Worm (Caenorhabditis elegans) whole organism, young adult: ENCODE measurements around the gene C36C5.15.

Experiments used
- D2030.7 ChIP-seq: fragments of 200-800 bp; sonication (Bioruptor generic); IDR thresholded peaks from 2 replicates; pipeline ENCODE4 v1.3.6; 2022; ENCODE audit warnings: missing genetic modification reagents, missing genetic modification characterization, missing compliant biosample characterization
- F10E7.11 ChIP-seq: sonication (generic microtip); optimal IDR thresholded peaks from 2 replicates; lab custom pipeline; 2017; ENCODE audit warnings: mild to moderate bottlenecking, missing genetic modification characterization, moderate library complexity, missing compliant biosample characterization
- F23B12.7 ChIP-seq: sonication (generic microtip); optimal IDR thresholded peaks from 2 replicates; lab custom pipeline; 2017; ENCODE audit warnings: missing genetic modification characterization, mild to moderate bottlenecking, missing compliant biosample characterization, antibody characterized with exemption, moderate library complexity; ENCODE audit not compliant: insufficient read depth
- F37B4.10 ChIP-seq: fragments of 200-800 bp; sonication (Bioruptor generic); IDR thresholded peaks from 2 replicates; pipeline ENCODE4 v1.3.6; 2022; ENCODE audit warnings: missing genetic modification characterization, missing compliant biosample characterization
- F52B5.7 ChIP-seq: sonication (generic microtip); optimal IDR thresholded peaks from 2 replicates; lab custom pipeline; 2016; ENCODE audit warnings: mild to moderate bottlenecking, missing genetic modification characterization, missing compliant biosample characterization
- F57A8.1 ChIP-seq: fragments of 200-800 bp; sonication (Bioruptor generic); optimal IDR thresholded peaks from 2 replicates; lab custom pipeline; 2018; ENCODE audit warnings: mild to moderate bottlenecking, missing genetic modification characterization, moderate library complexity, missing compliant biosample characterization
- K11D2.4 ChIP-seq: fragments of 200-800 bp; sonication (Bioruptor generic); IDR thresholded peaks from 2 replicates; pipeline ENCODE4 v1.3.6; 2022; ENCODE audit warnings: missing genetic modification reagents, missing genetic modification characterization, missing compliant biosample characterization
- T07F8.4 ChIP-seq: sonication (generic microtip); optimal IDR thresholded peaks from 2 replicates; lab custom pipeline; 2016; ENCODE audit warnings: mild to moderate bottlenecking, missing genetic modification characterization, moderate library complexity, missing compliant biosample characterization
- Y53G8AR.9 ChIP-seq: fragments of 200-800 bp; sonication (Bioruptor generic); conservative IDR thresholded peaks from 2 replicates; pipeline ENCODE4 v1.3.6; 2022; ENCODE audit warnings: missing genetic modification reagents, missing genetic modification characterization, missing compliant biosample characterization
- aptf-2 ChIP-seq: fragments of 200-800 bp; sonication (Bioruptor generic); conservative IDR thresholded peaks from 2 replicates; pipeline ENCODE4 v1.3.6; 2022; ENCODE audit warnings: missing genetic modification reagents, missing genetic modification characterization, missing compliant biosample characterization
- aptf-3 ChIP-seq: fragments of 200-800 bp; sonication (Bioruptor generic); IDR thresholded peaks from 2 replicates; pipeline ENCODE4 v1.3.6; 2022; ENCODE audit warnings: missing genetic modification characterization, missing compliant biosample characterization
- atf-7 ChIP-seq: sonication (generic microtip); optimal IDR thresholded peaks from 2 replicates; lab custom pipeline; 2017; ENCODE audit warnings: mild to moderate bottlenecking, missing genetic modification characterization, missing compliant biosample characterization
- attf-6 ChIP-seq: fragments of 200-800 bp; sonication (Bioruptor generic); IDR thresholded peaks from 2 replicates; pipeline ENCODE4 v1.3.6; 2022; ENCODE audit warnings: missing genetic modification reagents, missing genetic modification characterization, missing compliant biosample characterization
- bed-1 ChIP-seq: fragments of 200-800 bp; sonication (Bioruptor generic); IDR thresholded peaks from 2 replicates; pipeline ENCODE4 v1.3.6; 2022; ENCODE audit warnings: missing genetic modification reagents, missing genetic modification characterization, missing compliant biosample characterization
- bed-2 ChIP-seq: fragments of 200-800 bp; sonication (Bioruptor generic); IDR thresholded peaks from 2 replicates; pipeline ENCODE4 v1.3.6; 2022; ENCODE audit warnings: missing genetic modification reagents, missing genetic modification characterization, missing compliant biosample characterization
- ceh-79 ChIP-seq: sonication (generic microtip); optimal IDR thresholded peaks from 2 replicates; lab custom pipeline; 2017; ENCODE audit warnings: mild to moderate bottlenecking, missing genetic modification characterization, missing compliant biosample characterization
- ceh-91 ChIP-seq: fragments of 200-800 bp; sonication (Bioruptor generic); IDR thresholded peaks from 2 replicates; pipeline ENCODE4 v1.3.6; 2022; ENCODE audit warnings: missing genetic modification reagents, missing genetic modification characterization, missing compliant biosample characterization
- chd-7 ChIP-seq: sonication (generic microtip); optimal IDR thresholded peaks from 2 replicates; lab custom pipeline; 2016; ENCODE audit warnings: mild to moderate bottlenecking, missing genetic modification characterization, moderate library complexity, missing compliant biosample characterization
- dox-1 ChIP-seq: fragments of 200-800 bp; sonication (Bioruptor generic); IDR thresholded peaks from 2 replicates; pipeline ENCODE4 v1.3.6; 2022; ENCODE audit warnings: missing genetic modification reagents, missing genetic modification characterization, missing compliant biosample characterization
- dpff-1 ChIP-seq: sonication (generic microtip); optimal IDR thresholded peaks from 2 replicates; lab custom pipeline; 2017; ENCODE audit warnings: mild to moderate bottlenecking, missing genetic modification characterization, missing compliant biosample characterization
- egl-44 ChIP-seq: fragments of 200-800 bp; sonication (Bioruptor generic); IDR thresholded peaks from 2 replicates; pipeline ENCODE4 v1.3.6; 2022; ENCODE audit warnings: missing genetic modification reagents, missing genetic modification characterization, missing compliant biosample characterization
- egrh-3 ChIP-seq: fragments of 200-800 bp; sonication (Bioruptor generic); IDR thresholded peaks from 2 replicates; pipeline ENCODE4 v1.3.6; 2022; ENCODE audit warnings: missing genetic modification reagents, missing genetic modification characterization, missing compliant biosample characterization
- ets-4 ChIP-seq: fragments of 200-800 bp; sonication (Bioruptor generic); optimal IDR thresholded peaks from 2 replicates; lab custom pipeline; 2018; ENCODE audit warnings: mild to moderate bottlenecking, missing genetic modification characterization, missing compliant biosample characterization
- fkh-3 ChIP-seq: sonication (generic microtip); optimal IDR thresholded peaks from 2 replicates; lab custom pipeline; 2016; ENCODE audit warnings: mild to moderate bottlenecking, missing genetic modification characterization, missing compliant biosample characterization
- gei-17 ChIP-seq: fragments of 200-800 bp; sonication (Bioruptor generic); optimal IDR thresholded peaks from 2 replicates; lab custom pipeline; 2018; ENCODE audit warnings: mild to moderate bottlenecking, missing genetic modification characterization, missing compliant biosample characterization
- hlh-12 ChIP-seq: sonication (generic microtip); optimal IDR thresholded peaks from 2 replicates; lab custom pipeline; 2016; ENCODE audit warnings: missing genetic modification characterization, missing compliant biosample characterization
- hlh-26 ChIP-seq: fragments of 200-800 bp; sonication (Bioruptor generic); conservative IDR thresholded peaks from 2 replicates; pipeline ENCODE4 v1.3.6; 2022; ENCODE audit warnings: missing genetic modification reagents, missing genetic modification characterization, missing compliant biosample characterization
- hmg-20 ChIP-seq: fragments of 200-800 bp; sonication (Bioruptor generic); IDR thresholded peaks from 2 replicates; pipeline ENCODE4 v1.3.6; 2022; ENCODE audit warnings: missing genetic modification reagents, missing genetic modification characterization, missing compliant biosample characterization
- let-607 ChIP-seq, 2 experiments: fragments of 200-800 bp in 1 of 2; sonication (Bioruptor generic) in 1 of 2; sonication (generic microtip) in 1 of 2; optimal IDR thresholded peaks; 2 replicates each; lab custom pipeline; 2016 to 2018; ENCODE audit warnings: mild to moderate bottlenecking in 2 of 2, missing compliant biosample characterization in 2 of 2, missing genetic modification characterization in 2 of 2, moderate library complexity in 2 of 2, missing genotype in 1 of 2
- lin-35 ChIP-seq, 3 experiments: fragments of 150-350 bp in 2 of 3; sonication (generic microtip) in 1 of 3; optimal IDR thresholded peaks; 2 replicates each; lab custom pipeline; 2014 to 2018; ENCODE audit warnings: missing biosample characterization in 3 of 3, missing genetic modification characterization in 3 of 3, missing genetic modification reagents in 3 of 3
- lin-54 ChIP-seq: fragments of 200-800 bp; sonication (Bioruptor generic); optimal IDR thresholded peaks from 2 replicates; lab custom pipeline; 2018; ENCODE audit warnings: mild to moderate bottlenecking, missing genetic modification characterization, missing compliant biosample characterization
- madf-6 ChIP-seq: fragments of 200-800 bp; sonication (Bioruptor generic); IDR thresholded peaks from 2 replicates; pipeline ENCODE4 v1.3.6; 2022; ENCODE audit warnings: missing genetic modification reagents, missing genetic modification characterization, missing compliant biosample characterization
- mes-4 ChIP-seq: sonication (generic microtip); optimal IDR thresholded peaks from 2 replicates; lab custom pipeline; 2016; ENCODE audit warnings: missing genotype, missing genetic modification characterization, missing compliant biosample characterization
- nfya-2 ChIP-seq: fragments of 200-800 bp; sonication (Bioruptor generic); IDR thresholded peaks from 2 replicates; pipeline ENCODE4 v1.3.6; 2022; ENCODE audit warnings: missing genetic modification reagents, missing genetic modification characterization, missing compliant biosample characterization
- rcor-1 ChIP-seq: fragments of 200-800 bp; sonication (Bioruptor generic); IDR thresholded peaks from 2 replicates; pipeline ENCODE4 v1.3.6; 2022; ENCODE audit warnings: missing genetic modification reagents, missing genetic modification characterization, missing compliant biosample characterization
- rec-8 ChIP-seq, 2 experiments: sonication (generic microtip); optimal IDR thresholded peaks; 2 replicates each; lab custom pipeline; 2016; ENCODE audit warnings: mild to moderate bottlenecking in 2 of 2, missing genetic modification characterization in 2 of 2, missing genetic modification reagents in 2 of 2, missing genotype in 2 of 2, missing biosample characterization in 1 of 2, missing compliant biosample characterization in 1 of 2, moderate library complexity in 1 of 2
- rpc-1 ChIP-seq, 2 experiments: fragments of 150-350 bp in 1 of 2; sonication (generic microtip) in 1 of 2; optimal IDR thresholded peaks; 2 replicates each; lab custom pipeline; 2014 to 2018; ENCODE audit warnings: missing biosample characterization in 1 of 2, missing genetic modification characterization in 1 of 2, missing genetic modification reagents in 1 of 2, missing genotype in 1 of 2
- snpc-1.1 ChIP-seq: sonication (generic microtip); optimal IDR thresholded peaks from 2 replicates; lab custom pipeline; 2017; ENCODE audit warnings: missing genetic modification characterization, mild to moderate bottlenecking, missing compliant biosample characterization, antibody characterized with exemption, moderate library complexity, missing genotype, missing genetic modification reagents; ENCODE audit not compliant: insufficient read depth
- somi-1 ChIP-seq: fragments of 200-800 bp; sonication (Bioruptor generic); optimal IDR thresholded peaks from 2 replicates; lab custom pipeline; 2018; ENCODE audit warnings: mild to moderate bottlenecking, missing genetic modification characterization, missing compliant biosample characterization
- sptf-2 ChIP-seq: fragments of 200-800 bp; sonication (Bioruptor generic); optimal IDR thresholded peaks from 2 replicates; lab custom pipeline; 2018; ENCODE audit warnings: mild to moderate bottlenecking, missing genetic modification characterization, missing compliant biosample characterization
- zfh-2 ChIP-seq: fragments of 200-800 bp; sonication (Bioruptor generic); conservative IDR thresholded peaks from 2 replicates; pipeline ENCODE4 v1.3.6; 2022; ENCODE audit warnings: missing genetic modification reagents, missing genetic modification characterization, missing compliant biosample characterization
- zim-3 ChIP-seq: sonication (generic microtip); optimal IDR thresholded peaks from 2 replicates; lab custom pipeline; 2017; ENCODE audit warnings: mild to moderate bottlenecking, missing genetic modification characterization, moderate library complexity, missing compliant biosample characterization
- ztf-3 ChIP-seq: fragments of 200-800 bp; sonication (Bioruptor generic); optimal IDR thresholded peaks from 2 replicates; lab custom pipeline; 2018; ENCODE audit warnings: mild to moderate bottlenecking, missing genetic modification characterization, missing compliant biosample characterization

The C36C5.15 gene

DNA sequence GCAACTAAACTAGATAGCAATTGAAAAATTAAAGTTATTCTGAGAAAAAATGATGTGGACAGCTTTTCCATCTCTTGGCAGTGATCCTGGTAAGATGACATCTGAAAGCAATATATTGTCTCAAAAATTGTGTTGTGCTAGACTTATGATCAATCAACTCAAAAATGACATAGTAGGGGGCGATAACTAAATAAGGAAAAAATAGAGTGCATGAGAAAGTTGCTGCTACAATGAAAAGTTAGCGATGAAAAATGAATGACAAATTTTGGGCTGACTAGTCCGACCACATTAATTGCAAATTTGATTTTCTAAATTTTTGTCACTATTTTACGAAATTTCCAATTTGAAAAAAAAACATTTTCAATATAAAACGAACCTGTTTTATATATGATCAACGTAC, 27.4 kb downstream of the C36C5.15 start, which contains the start of gene srab-9:
srab-9 (minus strand) TSS at position 101 of the 400 bp plus-strand sequence.
- TF ChIP-seq mes-4 (tag; lab: Kevin White, UChicago) (no peak), hlh-12 (tag; lab: Kevin White, UChicago) (no peak), ets-4 (no peak), fkh-3 (tag; lab: Kevin White, UChicago) (no peak), lin-35 (GFP tag; optimal IDR thresholded peaks at IDR 0.05; lab: Kevin White, UChicago) (no peak), dpff-1 (tag; lab: Kevin White, UChicago) (no peak), rpc-1 (optimal IDR thresholded peaks at IDR 0.05; lab: Kevin White, UChicago) (no peak), rpc-1 (tag; optimal IDR thresholded peaks at IDR 0.05; lab: Kevin White, UChicago) (no peak), snpc-1.1 (tag; lab: Kevin White, UChicago) (no peak)

DNA sequence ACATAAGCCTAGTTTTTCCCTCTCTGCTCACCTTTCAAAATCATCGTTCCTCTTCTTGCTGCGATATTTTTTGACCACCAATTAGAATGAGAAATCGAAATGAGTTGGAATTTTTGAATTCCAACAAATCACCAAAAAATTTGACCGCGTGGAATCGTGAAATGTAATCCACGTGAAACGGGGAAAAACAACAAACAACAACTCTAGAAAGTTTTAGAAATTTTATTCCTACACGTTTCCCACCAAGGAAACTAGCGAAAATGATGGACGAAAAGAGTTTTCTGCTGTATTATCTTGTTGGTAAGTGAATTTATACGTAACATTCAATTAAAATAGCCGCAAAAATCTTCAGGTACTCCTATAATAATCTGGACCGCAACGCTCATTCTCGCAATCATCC, 30.1 kb downstream of the C36C5.15 start, which contains the start of the genes irld-3 and F02C9.1:
irld-3 (minus strand) TSS at position 101 of the 400 bp plus-strand sequence.
F02C9.1 (plus strand) TSS at position 216 of the 400 bp plus-strand sequence.
- no peak for TF ChIP-seq F23B12.7 (tag; lab: Kevin White, UChicago)
- no peak for TF ChIP-seq dox-1 (GFP tag; lab: Robert Waterston, UW)
- no peak for TF ChIP-seq aptf-2
- no peak for TF ChIP-seq ztf-3 (GFP tag; lab: Kevin White, UChicago)
- TF ChIP-seq sptf-2 = no peak
- TF ChIP-seq fkh-3 (tag; lab: Kevin White, UChicago) = no peak
- TF ChIP-seq aptf-3 (GFP tag; lab: Robert Waterston, UW) = no peak
- no peak for TF ChIP-seq rec-8 (tag; optimal IDR thresholded peaks at IDR 0.05; lab: Kevin White, UChicago)
- no peak for TF ChIP-seq let-607 (tag; optimal IDR thresholded peaks at IDR 0.05; lab: Kevin White, UChicago)
- TF ChIP-seq egl-44 (GFP tag; lab: Robert Waterston, UW) = no peak
- no peak for TF ChIP-seq ets-4
- TF ChIP-seq Y53G8AR.9 = no peak
- no peak for TF ChIP-seq gei-17 (GFP tag; lab: Kevin White, UChicago)
- TF ChIP-seq F37B4.10 (GFP tag; lab: Robert Waterston, UW) = no peak
- TF ChIP-seq rcor-1 (GFP tag; lab: Robert Waterston, UW) = no peak
- TF ChIP-seq attf-6 (GFP tag; lab: Robert Waterston, UW) = no peak
- no peak for TF ChIP-seq ceh-79 (tag; lab: Kevin White, UChicago)
- TF ChIP-seq chd-7 (tag; lab: Kevin White, UChicago) = no peak

DNA sequence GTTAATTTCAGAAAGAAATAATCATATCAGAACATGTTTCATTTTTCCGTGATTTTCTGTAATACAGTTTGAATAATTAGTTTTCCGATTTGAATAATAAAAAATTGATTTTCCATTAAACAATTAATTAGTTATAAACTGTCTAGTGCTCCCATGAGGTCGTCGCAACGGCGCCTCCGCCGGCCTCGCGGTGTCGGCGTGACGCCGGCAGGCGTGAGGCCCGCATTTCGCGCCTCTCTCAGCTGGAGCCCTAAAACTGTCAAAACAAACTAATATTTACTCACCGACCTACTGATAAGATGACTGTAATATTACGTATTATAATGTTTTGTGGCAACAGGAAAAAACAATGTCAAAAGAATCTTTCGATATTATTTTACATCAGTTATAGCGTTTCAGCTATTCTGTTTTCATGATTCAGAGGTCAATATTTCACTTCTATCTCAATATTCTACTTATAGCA, 35.2 kb downstream of the C36C5.15 start, which contains the start of gene F02C9.2:
F02C9.2 (plus strand) TSS at position 413 of the 463 bp plus-strand sequence.
- TF ChIP-seq egrh-3 = peak; percentile 41; the same call in 1 of the 2 replicates
- no peak for TF ChIP-seq Y53G8AR.9
- peak; percentile 81 for TF ChIP-seq zfh-2
- no peak for TF ChIP-seq hlh-26
- TF ChIP-seq F57A8.1 = no peak
- no peak for TF ChIP-seq F52B5.7

DNA sequence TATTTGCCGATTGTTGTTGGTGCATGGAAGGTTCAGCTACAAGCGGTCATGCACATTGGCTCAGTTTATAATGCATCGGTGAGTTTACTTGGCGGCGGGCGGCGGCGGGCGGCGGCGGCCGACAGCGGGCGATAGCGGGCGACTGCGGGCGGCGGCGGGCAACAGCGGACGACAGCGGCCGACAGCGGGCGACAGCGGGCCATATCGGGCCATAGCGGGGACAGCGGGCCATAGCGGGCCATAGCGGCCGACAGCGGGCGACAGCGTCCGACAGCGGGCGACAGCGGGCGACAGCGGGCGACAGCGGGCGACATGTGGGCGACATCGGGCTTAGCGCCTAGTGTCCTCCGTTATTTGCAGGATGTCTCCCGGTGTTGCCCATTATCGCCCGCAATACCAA, 36.4 kb downstream of the C36C5.15 start:
- TF ChIP-seq bed-2 (GFP tag; lab: Robert Waterston, UW) (peak; percentile 22; the same call in 1 of the 2 replicates), F37B4.10 (GFP tag; lab: Robert Waterston, UW) (no peak), ets-4 (no peak), lin-54 (GFP tag; lab: Kevin White, UChicago) (no peak), atf-7 (no peak), nfya-2 (GFP tag; lab: Robert Waterston, UW) (no peak), F57A8.1 (no peak), bed-1 (no peak), somi-1 (no peak), D2030.7 (no peak), ceh-91 (no peak), F23B12.7 (tag; lab: Kevin White, UChicago) (no peak), hmg-20 (GFP tag; lab: Robert Waterston, UW) (no peak), K11D2.4 (no peak), zim-3 (tag; lab: Kevin White, UChicago) (no peak), F10E7.11 (tag; lab: Kevin White, UChicago) (peak; percentile 38), madf-6 (GFP tag; lab: Robert Waterston, UW) (no peak), dpff-1 (tag; lab: Kevin White, UChicago) (no peak), T07F8.4 (tag; lab: Kevin White, UChicago) (no peak), let-607 (tag; optimal IDR thresholded peaks at IDR 0.05; lab: Kevin White, UChicago) (no peak)
